Fruit fly (Drosophila melanogaster): ENCODE data around the gene CG9853.

The CG9853 gene

DNA sequence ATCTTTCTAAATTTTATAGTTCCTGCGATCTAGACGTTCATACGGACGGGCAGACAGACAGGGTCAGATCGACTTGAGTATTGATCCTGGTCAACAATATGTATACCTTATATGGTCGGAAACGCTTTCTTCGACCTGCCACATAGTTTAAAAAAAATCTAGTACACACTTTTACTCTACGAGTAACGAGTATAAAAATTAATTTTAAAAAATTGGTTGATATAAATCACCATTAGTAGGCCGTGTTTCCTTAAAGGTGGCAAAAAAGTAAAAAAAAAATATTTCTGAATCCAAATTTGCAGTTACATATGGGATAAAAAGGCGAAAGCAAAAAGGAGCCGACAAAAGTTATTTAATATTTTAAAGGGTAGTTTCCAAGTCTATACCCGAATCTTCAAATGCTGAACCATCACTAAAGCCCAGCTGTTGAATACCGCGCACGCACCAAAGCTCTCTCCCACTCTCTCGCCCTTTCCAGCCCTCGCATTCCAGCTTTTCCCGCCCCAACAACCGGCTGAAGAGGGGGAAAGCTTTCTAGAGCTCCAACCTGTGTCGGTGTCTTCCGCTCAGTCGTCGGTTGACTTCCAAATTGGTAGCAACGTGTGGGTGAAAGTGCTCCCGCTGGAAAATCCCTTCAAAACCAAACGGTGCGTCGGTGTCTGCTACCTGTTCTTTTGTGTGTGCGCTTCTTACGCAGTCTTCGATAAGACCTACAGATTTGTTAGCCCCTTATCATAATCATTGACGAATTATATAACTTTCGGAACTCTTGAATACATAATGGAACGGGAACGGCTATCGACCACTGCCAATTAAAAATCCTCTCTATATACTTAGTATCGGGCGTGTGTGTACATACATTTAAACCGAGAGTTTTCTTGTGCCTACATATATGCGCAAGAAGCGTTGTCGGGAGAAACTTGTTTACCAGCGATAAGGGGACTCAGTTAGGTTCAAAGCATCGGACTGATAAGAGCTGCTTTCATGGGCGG, 23.2 kb downstream of the CG9853 start, which contains the start of gene Sfxn1-3 (continued):
- no peak for TF ChIP-seq CG18011 (GFP tag; optimal IDR thresholded peaks at IDR 0.05)
- TF ChIP-seq pb (GFP tag; optimal IDR thresholded peaks at IDR 0.05) = peak; percentile 53
- TF ChIP-seq CG9797 (GFP tag; optimal IDR thresholded peaks at IDR 0.05) = no peak
- TF ChIP-seq ftz-f1 (GFP tag; optimal IDR thresholded peaks at IDR 0.05) = peak; percentile 4
- TF ChIP-seq CG10543 (GFP tag; optimal IDR thresholded peaks at IDR 0.05) = peak; percentile 94
- 0 out of 2 replicates have a peak, but pooled peaks have one; percentile 51 for TF ChIP-seq rib (GFP tag; IDR thresholded peaks at IDR 0.05)
- no peak for TF ChIP-seq CG1647 (GFP tag; optimal IDR thresholded peaks at IDR 0.05)
- TF ChIP-seq exex (tag; optimal IDR thresholded peaks at IDR 0.05) = peak; percentile 93
- peak; percentile 84 for TF ChIP-seq CG7928 (GFP tag; optimal IDR thresholded peaks at IDR 0.05)
- peak; percentile 47; the same call in 1 of the 2 replicates for TF ChIP-seq amos (GFP tag; IDR thresholded peaks at IDR 0.05; ENCODE audit: partially characterized antibody)
- TF ChIP-seq CG6272 (GFP tag; IDR thresholded peaks at IDR 0.05) = no peak
- peak; percentile 52; the same call in 1 of the 2 replicates for TF ChIP-seq sna (GFP tag; IDR thresholded peaks at IDR 0.05; ENCODE audit: partially characterized antibody)
- peak; percentile 97 for TF ChIP-seq wek (GFP tag; optimal IDR thresholded peaks at IDR 0.05)
- TF ChIP-seq CG12769 (tag; optimal IDR thresholded peaks at IDR 0.05) = peak; percentile 97
- TF ChIP-seq peb (GFP tag; IDR thresholded peaks at IDR 0.05) = no peak
- TF ChIP-seq CG31365 (tag; optimal IDR thresholded peaks at IDR 0.05) = peak; percentile 11
- TF ChIP-seq CG2712 (tag; optimal IDR thresholded peaks at IDR 0.05) = peak; percentile 21
- no peak for TF ChIP-seq CG6654 (GFP tag; optimal IDR thresholded peaks at IDR 0.05)
- peak; percentile 15 for TF ChIP-seq Xbp1 (GFP tag; optimal IDR thresholded peaks at IDR 0.05)
- TF ChIP-seq ssp (GFP tag; IDR thresholded peaks at IDR 0.05) = no peak
- TF ChIP-seq Mes4 (GFP tag; optimal IDR thresholded peaks at IDR 0.05) = peak; percentile 2
- no peak for TF ChIP-seq CG14860 (GFP tag; IDR thresholded peaks at IDR 0.05; ENCODE audit: partially characterized antibody)
- TF ChIP-seq CG10366 (GFP tag; IDR thresholded peaks at IDR 0.05) = no peak
- 0 out of 2 replicates have a peak, but pooled peaks have one; percentile 47 for TF ChIP-seq gsb (GFP tag; IDR thresholded peaks at IDR 0.05)
- peak; percentile 24 for TF ChIP-seq D19A (tag; optimal IDR thresholded peaks at IDR 0.05)
- peak in 1 of 2 experiments; percentile 47 for TF ChIP-seq Hr78 (GFP tag; optimal IDR thresholded peaks at IDR 0.05)
- no peak for TF ChIP-seq bigmax (GFP tag; optimal IDR thresholded peaks at IDR 0.05)
- TF ChIP-seq BEAF-32 (GFP tag; optimal IDR thresholded peaks at IDR 0.05) = peak; percentile 40
- TF ChIP-seq CG17568 (GFP tag; optimal IDR thresholded peaks at IDR 0.05) = no peak
- no peak for TF ChIP-seq gt (GFP tag; IDR thresholded peaks at IDR 0.05)
- no peak for TF ChIP-seq CG7271 (tag; optimal IDR thresholded peaks at IDR 0.05)
- peak; percentile 72 for TF ChIP-seq scrt (GFP tag; optimal IDR thresholded peaks at IDR 0.05)
- peak; percentile 68 for TF ChIP-seq Rfx (GFP tag; IDR thresholded peaks at IDR 0.05)
- TF ChIP-seq Hr3 (GFP tag; optimal IDR thresholded peaks at IDR 0.05) = no peak
- peak; percentile 39; the same call in 1 of the 2 replicates for TF ChIP-seq hbn (GFP tag; IDR thresholded peaks at IDR 0.05; ENCODE audit: partially characterized antibody)
- no peak for TF ChIP-seq fu2 (GFP tag; optimal IDR thresholded peaks at IDR 0.05)
- TF ChIP-seq gsb-n (tag; optimal IDR thresholded peaks at IDR 0.05) = peak; percentile 44
- TF ChIP-seq tap (tag; optimal IDR thresholded peaks at IDR 0.05) = peak; percentile 0
- no peak; the same call in 1 of the 2 replicates for TF ChIP-seq CG42726 (GFP tag; IDR thresholded peaks at IDR 0.05; ENCODE audit: partially characterized antibody)
- TF ChIP-seq corto (GFP tag; optimal IDR thresholded peaks at IDR 0.05) = no peak
- no peak for TF ChIP-seq CG17802 (tag; optimal IDR thresholded peaks at IDR 0.05)
- TF ChIP-seq CG7839 (tag; optimal IDR thresholded peaks at IDR 0.05) = peak; percentile 33
- no peak for TF ChIP-seq zfh2 (GFP tag; optimal IDR thresholded peaks at IDR 0.05)
- no peak; the same call in 1 of the 2 replicates for TF ChIP-seq sisA (GFP tag; IDR thresholded peaks at IDR 0.05)
- peak; percentile 64 for TF ChIP-seq CG2120 (GFP tag; optimal IDR thresholded peaks at IDR 0.05)
- peak; percentile 2 for TF ChIP-seq CG14710 (tag; optimal IDR thresholded peaks at IDR 0.05)
- TF ChIP-seq fru (optimal IDR thresholded peaks at IDR 0.05) = no peak

All from whole organism, embryonic.